Fruit fly (Drosophila melanogaster) whole organism, embryonic: ENCODE data around the gene Naa80.

ENCODE experiments used
- Atf-2 ChIP-seq: fragments of 200-800 bp; sonication (Bioruptor generic); optimal IDR thresholded peaks from 2 replicates; lab custom pipeline; 2016; ENCODE audit warnings: missing biosample characterization, missing genetic modification characterization
- B-H1 ChIP-seq: fragments of 200-800 bp; sonication (Bioruptor generic); IDR thresholded peaks from 3 replicates; pipeline ENCODE4 v1.3.6; 2022; ENCODE audit warnings: missing biosample characterization, missing genetic modification characterization
- BEAF-32 ChIP-seq: fragments of 200-800 bp; sonication (Bioruptor generic); optimal IDR thresholded peaks from 3 replicates; lab custom pipeline; 2017; ENCODE audit warnings: missing biosample characterization, missing genetic modification characterization, mild to moderate bottlenecking, moderate library complexity, missing genetic modification reagents
- CG1024 ChIP-seq: fragments of 200-800 bp; sonication (Bioruptor generic); IDR thresholded peaks from 2 replicates; pipeline ENCODE4 v1.3.6; 2022; ENCODE audit warnings: missing biosample characterization, missing genetic modification characterization
- CG10366 ChIP-seq: fragments of 200-800 bp; sonication (Bioruptor generic); IDR thresholded peaks from 2 replicates; pipeline ENCODE4 v1.3.6; 2022; ENCODE audit warnings: missing biosample characterization, missing genetic modification characterization
- CG10462 ChIP-seq: fragments of 200-800 bp; sonication (Bioruptor generic); optimal IDR thresholded peaks from 2 replicates; lab custom pipeline; 2016; ENCODE audit warnings: missing biosample characterization, missing genetic modification characterization
- CG11695 ChIP-seq: fragments of 200-800 bp; sonication (Bioruptor generic); IDR thresholded peaks from 3 replicates; pipeline ENCODE4 v1.3.6; 2022; ENCODE audit warnings: missing biosample characterization, missing genetic modification characterization
- CG17361 ChIP-seq: fragments of 200-800 bp; sonication (Bioruptor generic); IDR thresholded peaks from 3 replicates; pipeline ENCODE4 v1.3.6; 2022; ENCODE audit warnings: missing biosample characterization, missing genetic modification characterization
- CG18599 ChIP-seq: fragments of 200-800 bp; sonication (Bioruptor generic); optimal IDR thresholded peaks from 3 replicates; lab custom pipeline; 2017; ENCODE audit warnings: missing biosample characterization, missing genetic modification characterization, mild to moderate bottlenecking, moderate library complexity, missing genetic modification reagents
- CG30403 ChIP-seq: fragments of 200-800 bp; sonication (Bioruptor generic); optimal IDR thresholded peaks from 3 replicates; lab custom pipeline; 2016; ENCODE audit warnings: missing biosample characterization, missing genetic modification characterization
- CG3995 ChIP-seq: fragments of 200-800 bp; sonication (Bioruptor generic); optimal IDR thresholded peaks from 3 replicates; lab custom pipeline; 2016; ENCODE audit warnings: missing biosample characterization, missing genetic modification characterization
- CG4854 ChIP-seq: fragments of 200-800 bp; sonication (Bioruptor generic); optimal IDR thresholded peaks from 2 replicates; lab custom pipeline; 2016; ENCODE audit warnings: missing biosample characterization, missing genetic modification characterization, inconsistent platforms
- CG5953 ChIP-seq: fragments of 200-800 bp; sonication (Bioruptor generic); IDR thresholded peaks from 2 replicates; pipeline ENCODE4 v1.3.6; 2022; ENCODE audit warnings: missing biosample characterization, missing genetic modification characterization
- CG9437 ChIP-seq: fragments of 200-800 bp; sonication (Bioruptor generic); optimal IDR thresholded peaks from 2 replicates; lab custom pipeline; 2018; ENCODE audit warnings: missing biosample characterization, mild to moderate bottlenecking, missing genetic modification characterization
- E2f2 ChIP-seq: fragments of 200-800 bp; sonication (Bioruptor generic); IDR thresholded peaks from 2 replicates; pipeline ENCODE4 v1.3.6; 2022; ENCODE audit warnings: missing biosample characterization, missing genetic modification characterization
- HLHmδ ChIP-seq: fragments of 200-800 bp; sonication (Bioruptor generic); optimal IDR thresholded peaks from 2 replicates; lab custom pipeline; 2018; ENCODE audit warnings: missing biosample characterization, mild to moderate bottlenecking, missing genetic modification characterization, moderate library complexity
- HmgZ ChIP-seq: fragments of 200-800 bp; sonication (Bioruptor generic); optimal IDR thresholded peaks from 2 replicates; lab custom pipeline; 2018; ENCODE audit warnings: missing biosample characterization, mild to moderate bottlenecking, missing genetic modification characterization
- MBD-R2 ChIP-seq: fragments of 200-800 bp; sonication (Bioruptor generic); IDR thresholded peaks from 2 replicates; pipeline ENCODE4 v1.3.6; 2022; ENCODE audit warnings: missing biosample characterization, missing genetic modification characterization
- Mrtf ChIP-seq: fragments of 200-800 bp; sonication (Bioruptor generic); IDR thresholded peaks from 3 replicates; pipeline ENCODE4 v1.3.6; 2022; ENCODE audit warnings: missing biosample characterization, missing genetic modification characterization
- NFAT ChIP-seq: fragments of 200-800 bp; sonication (Bioruptor generic); IDR thresholded peaks from 2 replicates; pipeline ENCODE4 v1.3.6; 2022; ENCODE audit warnings: missing biosample characterization, missing genetic modification characterization
- Oaz ChIP-seq: fragments of 200-800 bp; sonication (Bioruptor generic); IDR thresholded peaks from 2 replicates; pipeline ENCODE4 v1.3.6; 2022; ENCODE audit warnings: missing biosample characterization, missing genetic modification characterization
- PHDP ChIP-seq: fragments of 200-800 bp; sonication (Bioruptor generic); optimal IDR thresholded peaks from 3 replicates; lab custom pipeline; 2018; ENCODE audit warnings: missing biosample characterization, mild to moderate bottlenecking, missing genetic modification characterization, moderate library complexity
- Six4 ChIP-seq: fragments of 200-800 bp; sonication (Bioruptor generic); optimal IDR thresholded peaks from 2 replicates; lab custom pipeline; 2016; ENCODE audit warnings: missing biosample characterization, missing genetic modification characterization
- Sox100B ChIP-seq: fragments of 200-800 bp; sonication (Bioruptor generic); optimal IDR thresholded peaks from 3 replicates; lab custom pipeline; 2018; ENCODE audit warnings: missing biosample characterization, mild to moderate bottlenecking, missing genetic modification characterization
- Sry-β ChIP-seq: fragments of 200-800 bp; sonication (Bioruptor generic); optimal IDR thresholded peaks from 2 replicates; lab custom pipeline; 2018; ENCODE audit warnings: missing biosample characterization, mild to moderate bottlenecking, missing genetic modification characterization, moderate library complexity
- Taf1 ChIP-seq: fragments of 200-800 bp; sonication (Bioruptor generic); IDR thresholded peaks from 2 replicates; pipeline ENCODE4 v1.3.6; 2022; ENCODE audit warnings: missing biosample characterization, missing genetic modification characterization
- cad ChIP-seq: fragments of >200 bp; optimal IDR thresholded peaks from 2 replicates; lab custom pipeline; 2017; ENCODE audit warnings: missing biosample characterization, missing genetic modification characterization
- cato ChIP-seq: fragments of 200-800 bp; sonication (Bioruptor generic); optimal IDR thresholded peaks from 2 replicates; lab custom pipeline; 2016; ENCODE audit warnings: missing biosample characterization, missing genetic modification characterization, borderline replicate concordance
- dati ChIP-seq: fragments of 200-800 bp; sonication (Bioruptor generic); IDR thresholded peaks from 2 replicates; pipeline ENCODE4 v1.3.6; 2022; ENCODE audit warnings: missing biosample characterization, missing genetic modification characterization
- ems ChIP-seq: fragments of 200-800 bp; sonication (Bioruptor generic); optimal IDR thresholded peaks from 3 replicates; lab custom pipeline; 2016; ENCODE audit warnings: missing biosample characterization, missing genetic modification characterization
- esg ChIP-seq: fragments of 200-800 bp; sonication (Bioruptor generic); conservative IDR thresholded peaks from 2 replicates; pipeline ENCODE4 v1.3.6; 2022; ENCODE audit warnings: missing biosample characterization, missing genetic modification characterization
- fd64A ChIP-seq: fragments of 200-800 bp; sonication (Bioruptor generic); optimal IDR thresholded peaks from 3 replicates; lab custom pipeline; 2018; ENCODE audit warnings: missing biosample characterization, mild to moderate bottlenecking, missing genetic modification characterization
- fru ChIP-seq: fragments of >200 bp; optimal IDR thresholded peaks from 2 replicates; lab custom pipeline; 2017
- hkb ChIP-seq, 2 experiments: fragments of 200-800 bp in 1 of 2; fragments of >200 bp in 1 of 2; sonication (Bioruptor generic) in 1 of 2; IDR thresholded peaks in 1 of 2; optimal IDR thresholded peaks in 1 of 2; 2 replicates each; pipeline versions ENCODE4 v1.3.6 to Lab custom; 2017 to 2022; ENCODE audit warnings: missing biosample characterization in 1 of 2, missing genetic modification characterization in 1 of 2
- hth ChIP-seq: fragments of >200 bp; optimal IDR thresholded peaks from 2 replicates; lab custom pipeline; 2017; ENCODE audit warnings: inconsistent platforms
- kay ChIP-seq: fragments of 200-800 bp; sonication (Bioruptor generic); optimal IDR thresholded peaks from 2 replicates; lab custom pipeline; 2016; ENCODE audit warnings: missing biosample characterization, missing genetic modification characterization
- kni ChIP-seq: fragments of 200-800 bp; sonication (Bioruptor generic); optimal IDR thresholded peaks from 3 replicates; lab custom pipeline; 2017; ENCODE audit warnings: mild to moderate bottlenecking, missing biosample characterization, missing genetic modification reagents, missing genetic modification characterization
- lbe ChIP-seq: fragments of 200-800 bp; sonication (Bioruptor generic); optimal IDR thresholded peaks from 2 replicates; lab custom pipeline; 2016; ENCODE audit warnings: missing biosample characterization, mild to moderate bottlenecking, missing genetic modification characterization
- lov ChIP-seq, 2 experiments: fragments of 200-800 bp in 1 of 2; fragments of >200 bp in 1 of 2; sonication (Bioruptor generic) in 1 of 2; IDR thresholded peaks in 1 of 2; optimal IDR thresholded peaks in 1 of 2; 2 replicates in 1 of 2; 3 replicates in 1 of 2; pipeline versions ENCODE4 v1.3.6 to Lab custom; 2017 to 2022; ENCODE audit warnings: missing biosample characterization in 1 of 2, missing genetic modification characterization in 1 of 2
- nau ChIP-seq: fragments of 200-800 bp; sonication (Bioruptor generic); optimal IDR thresholded peaks from 3 replicates; lab custom pipeline; 2017; ENCODE audit warnings: missing biosample characterization, mild to moderate bottlenecking, missing genetic modification characterization, missing genetic modification reagents
- nerfin-1 ChIP-seq: fragments of 200-800 bp; sonication (Bioruptor generic); optimal IDR thresholded peaks from 3 replicates; lab custom pipeline; 2019; ENCODE audit warnings: missing biosample characterization, mild to moderate bottlenecking, missing genetic modification characterization, moderate library complexity
- sima ChIP-seq: fragments of 200-800 bp; sonication (Bioruptor generic); optimal IDR thresholded peaks from 2 replicates; lab custom pipeline; 2016; ENCODE audit warnings: missing biosample characterization, missing genetic modification characterization
- trem ChIP-seq: fragments of 200-800 bp; optimal IDR thresholded peaks from 3 replicates; lab custom pipeline; 2019; ENCODE audit warnings: missing biosample characterization, mild to moderate bottlenecking, missing genetic modification characterization, moderate library complexity
- unpg ChIP-seq: fragments of 200-800 bp; sonication (Bioruptor generic); optimal IDR thresholded peaks from 3 replicates; lab custom pipeline; 2018; ENCODE audit warnings: missing biosample characterization, mild to moderate bottlenecking, missing genetic modification characterization, moderate library complexity
- wdn ChIP-seq: fragments of 200-800 bp; sonication (Bioruptor generic); IDR thresholded peaks from 2 replicates; pipeline ENCODE4 v1.3.6; 2022; ENCODE audit warnings: missing biosample characterization, missing genetic modification characterization
- wek ChIP-seq: fragments of 200-800 bp; sonication (Bioruptor generic); optimal IDR thresholded peaks from 3 replicates; lab custom pipeline; 2018; ENCODE audit warnings: missing biosample characterization, mild to moderate bottlenecking, missing genetic modification characterization, moderate library complexity
- zf30C ChIP-seq: fragments of 200-800 bp; sonication (Bioruptor generic); optimal IDR thresholded peaks from 3 replicates; lab custom pipeline; 2018; ENCODE audit warnings: missing biosample characterization, mild to moderate bottlenecking, missing genetic modification characterization

Naa80 gene

dm6 chr3R:9793018-9793417, 25.4 kb downstream of the Naa80 start, which contains the start of gene CG8516 (continued):
- TF ChIP-seq CG17361 (0 out of 3 replicates have a peak, but pooled peaks have one; percentile 15), BEAF-32 (GFP tag; lab: Kevin White, UChicago) (peak; percentile 41), nau (GFP tag; lab: Kevin White, UChicago) (no peak), CG30403 (GFP tag; lab: Kevin White, UChicago) (peak; percentile 13), trem (tag; lab: Kevin White, UChicago) (peak; percentile 60), CG10462 (GFP tag; lab: Kevin White, UChicago) (peak; percentile 17), cato (GFP tag; lab: Kevin White, UChicago) (no peak), CG1024 (GFP tag; lab: Robert Waterston, UW) (no peak), CG11695 (GFP tag; lab: Robert Waterston, UW) (0 out of 3 replicates have a peak, but pooled peaks have one; percentile 16), sima (GFP tag; lab: Kevin White, UChicago) (no peak), fru (no peak)
- TF ChIP-seq, all 482 proteins: peak for 72

dm6 chr3R:9800644-9801330, 33.2 kb downstream of the Naa80 start, which contains the start of the genes CG9467 and CG8526:
CG9467 (minus strand) TSS chr3R:9801026.
CG8526 (plus strand) TSS chr3R:9801280.
- TF ChIP-seq HmgZ (tag; lab: Kevin White, UChicago) (peak; percentile 51), lbe (GFP tag; lab: Kevin White, UChicago) (peak; percentile 65), HLHmδ (GFP tag; lab: Kevin White, UChicago) (no peak), Sox100B (GFP tag; lab: Kevin White, UChicago) (no peak), Mrtf (GFP tag; lab: Robert Waterston, UW) (0 out of 3 replicates have a peak, but pooled peaks have one; percentile 9), CG10366 (GFP tag; lab: Robert Waterston, UW) (peak; percentile 54; the same call in 1 of the 2 replicates), hkb (optimal IDR thresholded peaks at IDR 0.05; lab: Kevin White, UChicago) (no peak), hkb (GFP tag; IDR thresholded peaks at IDR 0.05; lab: Robert Waterston, UW) (no peak), CG30403 (GFP tag; lab: Kevin White, UChicago) (peak; percentile 80), CG10462 (GFP tag; lab: Kevin White, UChicago) (peak; percentile 84), nerfin-1 (tag; lab: Kevin White, UChicago) (peak; percentile 87), Oaz (GFP tag; lab: Robert Waterston, UW) (no peak), Six4 (GFP tag; lab: Kevin White, UChicago) (peak; percentile 35), NFAT (GFP tag; lab: Robert Waterston, UW) (peak; percentile 64), CG3995 (GFP tag; lab: Kevin White, UChicago) (peak; percentile 99), hth (lab: Kevin White, UChicago) (no peak), unpg (peak; percentile 55), Atf-2 (GFP tag; lab: Kevin White, UChicago) (no peak), zf30C (GFP tag; lab: Kevin White, UChicago) (no peak), Sry-β (GFP tag; lab: Kevin White, UChicago) (peak; percentile 44), Taf1 (peak; percentile 21; the same call in 1 of the 2 replicates), cad (GFP tag; lab: Kevin White, UChicago) (no peak), ems (GFP tag; lab: Kevin White, UChicago) (peak; percentile 24), PHDP (tag; lab: Kevin White, UChicago) (peak; percentile 50), CG9437 (GFP tag; lab: Kevin White, UChicago) (peak; percentile 50), fd64A (GFP tag; lab: Kevin White, UChicago) (no peak), esg (GFP tag; lab: Robert Waterston, UW) (peak; percentile 46; the same call in 1 of the 2 replicates), CG18599 (GFP tag; lab: Kevin White, UChicago) (no peak), wdn (GFP tag; lab: Robert Waterston, UW) (peak; percentile 11; the same call in 1 of the 2 replicates), kay (no peak), B-H1 (no peak), CG5953 (GFP tag; lab: Robert Waterston, UW) (no peak), E2f2 (GFP tag; lab: Robert Waterston, UW) (peak; percentile 82), MBD-R2 (GFP tag; lab: Robert Waterston, UW) (peak; percentile 57), wek (GFP tag; lab: Kevin White, UChicago) (no peak), CG4854 (GFP tag; lab: Kevin White, UChicago) (peak; percentile 33), lov (optimal IDR thresholded peaks at IDR 0.05; lab: Kevin White, UChicago) (no peak), lov (GFP tag; IDR thresholded peaks at IDR 0.05; lab: Robert Waterston, UW) (no peak), kni (no peak), dati (no peak)
